Fruit fly (Drosophila melanogaster): ENCODE measurements around the gene CG42367.

CG42367 gene

dm6 chr2L:9915011-9915850 lies 15.1 kb upstream of the CG42367 start, which contains the start of gene yip2:
TSS of gene yip2 (plus strand) at chr2L:9915253.
- TF ChIP-seq Hr83 (GFP tag; optimal IDR thresholded peaks at IDR 0.05; ENCODE audit: poor library complexity, severe bottlenecking) = peak; percentile 22
- no peak for TF ChIP-seq pan (optimal IDR thresholded peaks at IDR 0.05)
- TF ChIP-seq brk (GFP tag; optimal IDR thresholded peaks at IDR 0.05) = no peak
- TF ChIP-seq tai (GFP tag; optimal IDR thresholded peaks at IDR 0.05) = no peak
- peak; percentile 61 for TF ChIP-seq rgr (GFP tag; optimal IDR thresholded peaks at IDR 0.05)
- TF ChIP-seq Sp1 (GFP tag; optimal IDR thresholded peaks at IDR 0.05) = peak; percentile 82
- peak; percentile 64 for TF ChIP-seq fru (GFP tag; optimal IDR thresholded peaks at IDR 0.05)
- TF ChIP-seq Hr78 (GFP tag; optimal IDR thresholded peaks at IDR 0.05) = no peak
- TF ChIP-seq CG32264 (GFP tag; optimal IDR thresholded peaks at IDR 0.05) = no peak
- TF ChIP-seq sage (GFP tag; optimal IDR thresholded peaks at IDR 0.05) = peak; percentile 58
- TF ChIP-seq Rel (GFP tag; optimal IDR thresholded peaks at IDR 0.05) = peak; percentile 86
- TF ChIP-seq Rel (tag; optimal IDR thresholded peaks at IDR 0.05) = peak; percentile 71
- TF ChIP-seq HLH106 (tag; optimal IDR thresholded peaks at IDR 0.05) = peak; percentile 35
- peak; percentile 43 for TF ChIP-seq psq (GFP tag; optimal IDR thresholded peaks at IDR 0.05)
- no peak for TF ChIP-seq usp (GFP tag; optimal IDR thresholded peaks at IDR 0.05)
- TF ChIP-seq dl (GFP tag; optimal IDR thresholded peaks at IDR 0.05; ENCODE audit: insufficient read depth in 1 of 2, partially characterized antibody in 2 of 2) = no peak
- TF ChIP-seq CG9705 (GFP tag; optimal IDR thresholded peaks at IDR 0.05) = peak; percentile 48
- no peak for TF ChIP-seq Vsx2 (GFP tag; optimal IDR thresholded peaks at IDR 0.05; ENCODE audit: partially characterized antibody)
- TF ChIP-seq Dif (GFP tag; optimal IDR thresholded peaks at IDR 0.05; ENCODE audit: partially characterized antibody) = no peak
- TF ChIP-seq foxo (GFP tag; optimal IDR thresholded peaks at IDR 0.05) = peak; percentile 17 to 59
- TF ChIP-seq sv (GFP tag; optimal IDR thresholded peaks at IDR 0.05) = peak; percentile 26
- TF ChIP-seq CrebA (GFP tag; optimal IDR thresholded peaks at IDR 0.05; ENCODE audit: borderline replicate concordance) = no peak
- TF ChIP-seq dsf (GFP tag; optimal IDR thresholded peaks at IDR 0.05; ENCODE audit: borderline replicate concordance) = peak; percentile 19
- TF ChIP-seq h (GFP tag; optimal IDR thresholded peaks at IDR 0.05) = peak; percentile 61
- peak; percentile 35 for TF ChIP-seq OdsH (GFP tag; optimal IDR thresholded peaks at IDR 0.05)
- TF ChIP-seq Abd-B (GFP tag; optimal IDR thresholded peaks at IDR 0.05) = no peak
- no peak for TF ChIP-seq lola (GFP tag; optimal IDR thresholded peaks at IDR 0.05)
- TF ChIP-seq ey (GFP tag; optimal IDR thresholded peaks at IDR 0.05) = peak; percentile 42
- TF ChIP-seq Mio (GFP tag; optimal IDR thresholded peaks at IDR 0.05) = no peak
- peak; percentile 85 for TF ChIP-seq Jra (GFP tag; optimal IDR thresholded peaks at IDR 0.05)
- TF ChIP-seq jim (GFP tag; optimal IDR thresholded peaks at IDR 0.05) = no peak
- TF ChIP-seq woc (GFP tag; optimal IDR thresholded peaks at IDR 0.05) = peak; percentile 61
- peak; percentile 100 for TF ChIP-seq Hnf4 (GFP tag; optimal IDR thresholded peaks at IDR 0.05)
- no peak for TF ChIP-seq GATAd (GFP tag; optimal IDR thresholded peaks at IDR 0.05)
- no peak for TF ChIP-seq Dfd (GFP tag; optimal IDR thresholded peaks at IDR 0.05)
- no peak for TF ChIP-seq dmrt93B (GFP tag; optimal IDR thresholded peaks at IDR 0.05)
- peak; percentile 65 for TF ChIP-seq br (GFP tag; optimal IDR thresholded peaks at IDR 0.05)
- no peak for TF ChIP-seq Myc (optimal IDR thresholded peaks at IDR 0.05)
- no peak for TF ChIP-seq N (GFP tag; optimal IDR thresholded peaks at IDR 0.05)

Measured in whole organism, wandering third instar larva.